Fruit fly (Drosophila melanogaster) whole organism, prepupa: ENCODE measurements around the gene CG34273.

ENCODE experiments used
- Blimp-1 ChIP-seq: fragments of 200-800 bp; sonication (Bioruptor generic); optimal IDR thresholded peaks from 3 replicates; lab custom pipeline; 2017; ENCODE audit warnings: missing biosample characterization, missing genetic modification characterization, mild to moderate bottlenecking, moderate library complexity, missing genetic modification reagents
- CG10669 ChIP-seq: fragments of 200-800 bp; sonication (Bioruptor generic); optimal IDR thresholded peaks from 3 replicates; lab custom pipeline; 2018; ENCODE audit warnings: missing biosample characterization, mild to moderate bottlenecking, missing genetic modification characterization, moderate library complexity
- CG11762 ChIP-seq: fragments of 200-800 bp; sonication (Bioruptor generic); optimal IDR thresholded peaks from 3 replicates; lab custom pipeline; 2016; ENCODE audit warnings: missing biosample characterization, missing genetic modification characterization; ENCODE audit not compliant: insufficient read depth
- CG11902 ChIP-seq: fragments of 200-800 bp; sonication (Bioruptor generic); optimal IDR thresholded peaks from 3 replicates; lab custom pipeline; 2016; ENCODE audit warnings: missing biosample characterization, missing genetic modification characterization
- CG15336 ChIP-seq: fragments of 200-800 bp; sonication (Bioruptor generic); IDR thresholded peaks from 2 replicates; pipeline ENCODE4 v1.3.6; 2022; ENCODE audit warnings: missing biosample characterization, missing genetic modification characterization
- CG1621 ChIP-seq: fragments of 200-800 bp; sonication (Bioruptor generic); optimal IDR thresholded peaks from 3 replicates; lab custom pipeline; 2018; ENCODE audit warnings: missing biosample characterization, mild to moderate bottlenecking, missing genetic modification characterization
- CG31627 ChIP-seq: fragments of 200-800 bp; sonication (Bioruptor generic); optimal IDR thresholded peaks from 3 replicates; lab custom pipeline; 2016; ENCODE audit warnings: missing biosample characterization, missing genetic modification characterization
- CG34406 ChIP-seq: fragments of 200-800 bp; sonication (Bioruptor generic); optimal IDR thresholded peaks from 3 replicates; lab custom pipeline; 2016; ENCODE audit warnings: missing biosample characterization, missing genetic modification characterization
- CG3919 ChIP-seq: fragments of 200-800 bp; sonication (Bioruptor generic); optimal IDR thresholded peaks from 3 replicates; lab custom pipeline; 2016; ENCODE audit warnings: missing biosample characterization, missing genetic modification characterization
- CG4318 ChIP-seq: fragments of 200-800 bp; sonication (Bioruptor generic); optimal IDR thresholded peaks from 3 replicates; lab custom pipeline; 2017; ENCODE audit warnings: missing biosample characterization, mild to moderate bottlenecking, missing genetic modification characterization
- CG6163 ChIP-seq: fragments of 200-800 bp; sonication (Bioruptor generic); IDR thresholded peaks from 3 replicates; pipeline ENCODE4 v1.3.6; 2022; ENCODE audit warnings: missing biosample characterization, missing genetic modification characterization
- CG6276 ChIP-seq: fragments of 200-800 bp; sonication (Bioruptor generic); optimal IDR thresholded peaks from 2 replicates; lab custom pipeline; 2017; ENCODE audit warnings: missing biosample characterization, mild to moderate bottlenecking, missing genetic modification characterization
- CG6808 ChIP-seq: fragments of 200-800 bp; sonication (Bioruptor generic); optimal IDR thresholded peaks from 3 replicates; lab custom pipeline; 2017; ENCODE audit warnings: missing biosample characterization, missing genetic modification characterization, mild to moderate bottlenecking, moderate library complexity, missing genetic modification reagents
- CG8119 ChIP-seq: fragments of 200-800 bp; sonication (Bioruptor generic); IDR thresholded peaks from 3 replicates; pipeline ENCODE4 v1.3.6; 2022; ENCODE audit warnings: missing biosample characterization, missing genetic modification characterization
- CG8319 ChIP-seq: fragments of 200-800 bp; sonication (Bioruptor generic); optimal IDR thresholded peaks from 3 replicates; lab custom pipeline; 2016; ENCODE audit warnings: missing biosample characterization, missing genetic modification characterization
- CG8632 ChIP-seq: fragments of 200-800 bp; sonication (Bioruptor generic); optimal IDR thresholded peaks from 3 replicates; lab custom pipeline; 2016; ENCODE audit warnings: missing biosample characterization, missing genetic modification characterization
- CG9139 ChIP-seq: fragments of 200-800 bp; sonication (Bioruptor generic); optimal IDR thresholded peaks from 3 replicates; lab custom pipeline; 2017; ENCODE audit warnings: missing biosample characterization, mild to moderate bottlenecking, missing genetic modification characterization
- Eip78C ChIP-seq: fragments of 200-800 bp; sonication (Bioruptor generic); peaks from one replicate; lab custom pipeline; 2016; ENCODE audit warnings: missing biosample characterization, missing genetic modification characterization
- Eip93F ChIP-seq: fragments of 200-800 bp; sonication (Bioruptor generic); optimal IDR thresholded peaks from 2 replicates; lab custom pipeline; 2016; ENCODE audit warnings: missing biosample characterization, mild to moderate bottlenecking, missing genetic modification characterization
- Ets96B ChIP-seq: fragments of 200-800 bp; optimal IDR thresholded peaks from 2 replicates; lab custom pipeline; 2019; ENCODE audit warnings: missing biosample characterization, mild to moderate bottlenecking, missing genetic modification characterization, moderate library complexity
- Gug ChIP-seq: fragments of 200-800 bp; sonication (Bioruptor generic); IDR thresholded peaks from 2 replicates; pipeline ENCODE4 v1.3.6; 2022; ENCODE audit warnings: missing biosample characterization, missing genetic modification characterization
- Hr38 ChIP-seq: sonication (Bioruptor generic); optimal IDR thresholded peaks from 2 replicates; lab custom pipeline; 2016; ENCODE audit warnings: missing biosample characterization, missing genetic modification characterization
- Hr39 ChIP-seq: fragments of 200-800 bp; sonication (Bioruptor generic); optimal IDR thresholded peaks from 2 replicates; lab custom pipeline; 2016; ENCODE audit warnings: missing biosample characterization, missing genetic modification characterization
- Hr4 ChIP-seq: fragments of 200-800 bp; sonication (Bioruptor generic); optimal IDR thresholded peaks from 3 replicates; lab custom pipeline; 2016; ENCODE audit warnings: missing biosample characterization, missing genetic modification characterization
- Lpt ChIP-seq: fragments of 200-800 bp; sonication (Bioruptor generic); optimal IDR thresholded peaks from 3 replicates; lab custom pipeline; 2016; ENCODE audit warnings: missing biosample characterization, missing genetic modification characterization
- Met ChIP-seq: fragments of 200-800 bp; sonication (Bioruptor generic); optimal IDR thresholded peaks from 3 replicates; lab custom pipeline; 2016; ENCODE audit warnings: missing biosample characterization, missing genetic modification characterization
- Sox102F ChIP-seq: fragments of 200-800 bp; sonication (Bioruptor generic); optimal IDR thresholded peaks from 2 replicates; lab custom pipeline; 2016; ENCODE audit warnings: missing biosample characterization, mild to moderate bottlenecking, missing genetic modification characterization
- Sox15 ChIP-seq: fragments of 200-800 bp; sonication (Bioruptor generic); optimal IDR thresholded peaks from 3 replicates; lab custom pipeline; 2016; ENCODE audit warnings: missing biosample characterization, missing genetic modification characterization
- acj6 ChIP-seq: fragments of 200-800 bp; sonication (Bioruptor generic); optimal IDR thresholded peaks from 3 replicates; lab custom pipeline; 2016; ENCODE audit warnings: missing biosample characterization, missing genetic modification characterization
- cyc ChIP-seq: fragments of 200-800 bp; sonication (Bioruptor generic); optimal IDR thresholded peaks from 3 replicates; lab custom pipeline; 2016; ENCODE audit warnings: missing biosample characterization, missing genetic modification characterization
- dac ChIP-seq: fragments of 200-800 bp; sonication (Bioruptor generic); optimal IDR thresholded peaks from 2 replicates; lab custom pipeline; 2017; ENCODE audit warnings: missing biosample characterization, mild to moderate bottlenecking, missing genetic modification characterization
- dsx ChIP-seq: fragments of 200-800 bp; optimal IDR thresholded peaks from 3 replicates; lab custom pipeline; 2019; ENCODE audit warnings: missing biosample characterization, mild to moderate bottlenecking, missing genetic modification characterization, moderate library complexity; ENCODE audit not compliant: poor library complexity, severe bottlenecking
- esn ChIP-seq: fragments of 200-800 bp; sonication (Bioruptor generic); optimal IDR thresholded peaks from 2 replicates; lab custom pipeline; 2016; ENCODE audit warnings: missing biosample characterization, mild to moderate bottlenecking, missing genetic modification characterization, moderate library complexity
- fd85E ChIP-seq: fragments of 200-800 bp; sonication (Bioruptor generic); optimal IDR thresholded peaks from 3 replicates; lab custom pipeline; 2016; ENCODE audit warnings: missing biosample characterization, missing genetic modification characterization
- fkh ChIP-seq: fragments of 200-800 bp; sonication (Bioruptor generic); optimal IDR thresholded peaks from 3 replicates; lab custom pipeline; 2017; ENCODE audit warnings: missing biosample characterization, mild to moderate bottlenecking, missing genetic modification characterization, moderate library complexity
- lz ChIP-seq: fragments of 200-800 bp; sonication (Bioruptor generic); optimal IDR thresholded peaks from 3 replicates; lab custom pipeline; 2016; ENCODE audit warnings: missing biosample characterization, missing genetic modification characterization
- pdm3 ChIP-seq: fragments of 200-800 bp; sonication (Bioruptor generic); optimal IDR thresholded peaks from 3 replicates; lab custom pipeline; 2016; ENCODE audit warnings: missing biosample characterization, missing genetic modification characterization
- salr ChIP-seq, 2 experiments: fragments of 200-800 bp; sonication (Bioruptor generic); optimal IDR thresholded peaks; 3 replicates each; lab custom pipeline; 2016 to 2018; ENCODE audit warnings: missing biosample characterization in 2 of 2, missing genetic modification characterization in 2 of 2, mild to moderate bottlenecking in 1 of 2
- spab ChIP-seq: fragments of 200-800 bp; sonication (Bioruptor generic); optimal IDR thresholded peaks from 2 replicates; lab custom pipeline; 2017; ENCODE audit warnings: missing biosample characterization, mild to moderate bottlenecking, missing genetic modification characterization, missing genetic modification reagents
- ss ChIP-seq, 2 experiments: fragments of 200-800 bp; sonication (Bioruptor generic); optimal IDR thresholded peaks; 2 replicates in 1 of 2; 3 replicates in 1 of 2; lab custom pipeline; 2017 to 2018; ENCODE audit warnings: mild to moderate bottlenecking in 2 of 2, missing biosample characterization in 2 of 2, missing genetic modification characterization in 2 of 2, moderate library complexity in 1 of 2
- svp ChIP-seq: fragments of 200-800 bp; sonication (Bioruptor generic); peaks from one replicate; lab custom pipeline; 2016; ENCODE audit warnings: missing biosample characterization, missing genetic modification characterization
- topi ChIP-seq: fragments of 200-800 bp; sonication (Bioruptor generic); optimal IDR thresholded peaks from 3 replicates; lab custom pipeline; 2016; ENCODE audit warnings: missing biosample characterization, missing genetic modification characterization
- vri ChIP-seq: fragments of 200-800 bp; sonication (Bioruptor generic); optimal IDR thresholded peaks from 3 replicates; lab custom pipeline; 2016; ENCODE audit warnings: missing biosample characterization, mild to moderate bottlenecking, missing genetic modification characterization

CG34273 gene

DNA sequence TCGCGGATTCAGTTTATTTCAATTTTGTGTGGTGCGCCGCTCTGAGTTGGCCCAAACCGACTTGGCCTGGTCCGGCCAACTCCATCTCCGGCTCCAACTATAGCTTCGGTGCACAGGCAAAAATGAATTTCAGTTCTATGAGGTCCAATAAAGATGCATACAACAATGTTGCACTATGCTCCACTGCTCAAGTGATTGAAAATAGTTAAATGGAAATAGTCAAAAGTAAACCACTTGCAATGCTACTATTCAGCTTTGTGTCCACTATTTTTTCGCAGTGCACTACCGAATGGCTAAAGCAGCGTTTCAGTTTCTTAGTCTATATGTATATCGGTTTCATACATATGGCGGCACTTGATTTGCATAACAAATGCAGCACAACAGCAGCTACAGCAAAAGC, 40.6 kb upstream of the CG34273 start (continued):
- peak; percentile 86 for TF ChIP-seq Gug (GFP tag; lab: Robert Waterston, UW)
- TF ChIP-seq Met (GFP tag; lab: Kevin White, UChicago): peak; percentile 43
- peak; percentile 87 for TF ChIP-seq Hr4 (GFP tag; lab: Kevin White, UChicago)
- peak; percentile 38 for TF ChIP-seq esn
- peak; percentile 38 for TF ChIP-seq lz (GFP tag; lab: Kevin White, UChicago)
- no peak for TF ChIP-seq ss (GFP tag; optimal IDR thresholded peaks at IDR 0.05; lab: Kevin White, UChicago)
- TF ChIP-seq CG6808 (GFP tag; lab: Kevin White, UChicago): peak; percentile 38
- TF ChIP-seq Blimp-1 (GFP tag; lab: Kevin White, UChicago): no peak
- peak; percentile 20 for TF ChIP-seq CG8632 (GFP tag; lab: Kevin White, UChicago)
- peak; percentile 62 for TF ChIP-seq CG11762 (GFP tag; lab: Kevin White, UChicago)
- peak; percentile 36 for TF ChIP-seq spab
- TF ChIP-seq CG34406: peak; percentile 32
- TF ChIP-seq Lpt (GFP tag; lab: Kevin White, UChicago): peak; percentile 86

DNA sequence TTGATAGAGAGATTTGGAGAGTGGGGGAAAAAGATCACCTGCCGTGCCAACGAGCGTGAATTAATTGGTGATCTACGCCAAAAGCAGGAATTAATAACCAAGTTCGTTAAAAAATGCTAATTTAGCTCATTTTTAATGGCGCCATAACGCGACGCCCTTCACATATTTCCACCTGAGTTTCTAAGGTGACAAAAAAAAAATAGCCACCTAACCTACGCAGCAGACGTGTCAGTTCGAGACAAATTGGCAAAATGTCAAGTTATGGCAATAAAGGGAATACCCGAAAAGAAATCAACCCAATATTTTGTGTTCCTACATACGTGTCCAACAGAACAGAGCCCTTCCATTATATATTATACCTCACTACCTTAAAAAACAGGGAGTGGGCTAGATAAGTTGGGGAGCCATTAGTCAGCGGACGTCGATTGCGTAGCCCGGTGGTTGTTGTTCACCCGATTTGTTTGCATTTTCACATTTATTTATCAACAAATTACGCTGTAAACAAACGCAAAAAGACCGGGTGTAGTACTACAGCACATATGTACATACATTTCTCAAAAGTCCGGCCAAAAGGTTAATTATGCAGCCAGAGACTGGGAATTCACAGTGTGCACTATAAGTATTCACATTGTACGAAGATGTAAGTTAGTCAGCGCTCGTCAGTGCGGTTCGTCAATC, 39.6 kb upstream of the CG34273 start:
- TF ChIP-seq fkh (GFP tag; lab: Kevin White, UChicago): peak; percentile 64
- TF ChIP-seq svp (GFP tag; lab: Kevin White, UChicago): peak; percentile 1
- TF ChIP-seq esn: no peak

DNA sequence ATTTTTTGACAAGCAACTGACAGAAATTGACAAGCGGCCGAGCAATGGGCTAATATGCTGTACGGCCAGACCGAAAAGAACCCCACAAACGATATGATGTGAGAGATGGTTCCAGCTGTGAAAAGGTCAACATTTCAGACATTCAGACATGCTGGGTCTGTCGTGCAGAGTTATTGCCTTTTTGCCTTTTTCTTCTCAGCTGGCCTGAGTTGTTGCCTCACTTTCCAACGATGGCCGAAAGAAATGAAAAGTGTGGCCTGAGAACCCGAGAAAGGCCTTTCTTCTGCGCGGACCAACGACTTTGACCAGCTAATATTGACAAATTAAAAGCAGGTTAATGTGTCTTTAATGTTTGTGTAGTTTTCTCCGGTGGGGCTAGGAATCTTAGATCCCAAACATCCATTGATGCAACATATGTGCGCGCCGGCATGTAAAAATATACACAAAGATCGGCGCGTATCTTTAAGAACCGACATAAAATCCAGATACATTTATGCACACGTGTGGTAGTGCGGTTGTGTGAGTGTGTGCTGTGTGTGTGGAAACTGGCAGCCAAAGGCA, 38.9 kb upstream of the CG34273 start:
- TF ChIP-seq CG9139 (no peak), Sox102F (GFP tag; lab: Kevin White, UChicago) (no peak), CG3919 (GFP tag; lab: Kevin White, UChicago) (no peak), Met (GFP tag; lab: Kevin White, UChicago) (no peak), CG8119 (GFP tag; lab: Robert Waterston, UW) (no peak), vri (GFP tag; lab: Kevin White, UChicago) (no peak), pdm3 (GFP tag; lab: Kevin White, UChicago) (no peak), Ets96B (tag; lab: Kevin White, UChicago) (no peak), fkh (GFP tag; lab: Kevin White, UChicago) (no peak), CG11902 (GFP tag; lab: Kevin White, UChicago) (no peak), Sox15 (no peak), CG15336 (no peak), dac (no peak), CG6276 (GFP tag; lab: Kevin White, UChicago) (no peak), svp (GFP tag; lab: Kevin White, UChicago) (no peak), Hr38 (GFP tag; lab: Kevin White, UChicago) (no peak)
- TF ChIP-seq, all 60 proteins: peak for 0

DNA sequence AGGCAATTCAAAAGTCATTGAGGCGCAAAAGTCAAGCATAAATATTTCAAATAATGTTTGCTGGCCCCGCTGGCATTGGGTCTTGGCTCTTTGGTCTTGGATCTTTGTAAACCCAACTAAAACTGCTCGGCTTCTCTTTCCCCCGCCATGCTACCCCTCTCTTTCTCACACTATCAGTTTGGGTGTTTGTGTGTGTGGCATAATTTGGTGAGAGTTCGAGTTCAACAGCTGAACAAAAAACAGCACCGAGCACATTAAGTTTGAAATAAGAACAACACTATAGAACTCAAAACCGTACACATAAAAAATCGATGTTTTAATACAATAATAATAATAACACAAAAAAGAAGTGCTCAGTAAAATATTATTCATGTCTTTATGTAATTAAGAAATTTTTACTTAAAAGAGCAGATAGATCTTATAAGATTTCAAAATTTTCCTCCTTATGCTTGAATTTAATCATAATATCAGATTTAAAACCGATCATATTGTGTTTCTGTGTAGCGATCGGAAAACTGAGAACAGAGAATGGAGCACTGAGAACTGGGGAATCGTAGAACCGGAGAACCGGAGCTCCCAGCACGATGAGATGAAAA, 38.3 kb upstream of the CG34273 start:
- no peak for TF ChIP-seq CG8319
- TF ChIP-seq acj6 (GFP tag; lab: Kevin White, UChicago): no peak
- TF ChIP-seq fd85E (GFP tag; lab: Kevin White, UChicago): no peak
- no peak for TF ChIP-seq lz (GFP tag; lab: Kevin White, UChicago)
- TF ChIP-seq CG10669: no peak
- TF ChIP-seq Hr39 (GFP tag; lab: Kevin White, UChicago): no peak
- no peak for TF ChIP-seq esn
- TF ChIP-seq salr (GFP tag; optimal IDR thresholded peaks at IDR 0.05; lab: Kevin White, UChicago): peak in 1 of 2 experiments; percentile 42
- no peak for TF ChIP-seq Lpt (GFP tag; lab: Kevin White, UChicago)
- no peak for TF ChIP-seq CG1621 (tag; lab: Kevin White, UChicago)
- no peak for TF ChIP-seq dsx (GFP tag; lab: Kevin White, UChicago)
- TF ChIP-seq cyc (GFP tag; lab: Kevin White, UChicago): no peak
- TF ChIP-seq svp (GFP tag; lab: Kevin White, UChicago): no peak
- no peak for TF ChIP-seq CG4318 (GFP tag; lab: Kevin White, UChicago)
- no peak for TF ChIP-seq Sox102F (GFP tag; lab: Kevin White, UChicago)
- TF ChIP-seq CG15336: peak; percentile 40; the same call in 1 of the 2 replicates
- no peak for TF ChIP-seq CG31627 (GFP tag; lab: Kevin White, UChicago)
- TF ChIP-seq Eip78C (GFP tag; lab: Kevin White, UChicago): peak; percentile 68
- no peak for TF ChIP-seq CG8632 (GFP tag; lab: Kevin White, UChicago)
- TF ChIP-seq topi (GFP tag; lab: Kevin White, UChicago): no peak
- no peak for TF ChIP-seq Eip93F (GFP tag; lab: Kevin White, UChicago)
- TF ChIP-seq CG6163 (GFP tag; lab: Robert Waterston, UW): no peak
- TF ChIP-seq CG11902 (GFP tag; lab: Kevin White, UChicago): no peak
- no peak for TF ChIP-seq Hr38 (GFP tag; lab: Kevin White, UChicago)
